Fruit fly (Drosophila melanogaster) Kc167 (cell line): Measurements from ENCODE around the gene CG9926.

Source experiments
- Myc ChIP-seq: fragments of >200 bp; optimal IDR thresholded peaks from 2 replicates; lab custom pipeline; 2017; ENCODE audit warnings: missing external identifiers
- Sin3A ChIP-seq: fragments of >200 bp; optimal IDR thresholded peaks from 2 replicates; lab custom pipeline; 2018; ENCODE audit warnings: missing external identifiers
- h ChIP-seq: fragments of >200 bp; optimal IDR thresholded peaks from 3 replicates; lab custom pipeline; 2018; ENCODE audit warnings: missing external identifiers
- insv ChIP-seq: fragments of >200 bp; optimal IDR thresholded peaks from 3 replicates; lab custom pipeline; 2018; ENCODE audit warnings: missing external identifiers
- psq ChIP-seq: fragments of >200 bp; optimal IDR thresholded peaks from 2 replicates; lab custom pipeline; 2017; ENCODE audit warnings: missing external identifiers
- ttk ChIP-seq: sonication (Bioruptor generic); optimal IDR thresholded peaks from 2 replicates; lab custom pipeline; 2017; ENCODE audit warnings: missing external identifiers

DNA sequence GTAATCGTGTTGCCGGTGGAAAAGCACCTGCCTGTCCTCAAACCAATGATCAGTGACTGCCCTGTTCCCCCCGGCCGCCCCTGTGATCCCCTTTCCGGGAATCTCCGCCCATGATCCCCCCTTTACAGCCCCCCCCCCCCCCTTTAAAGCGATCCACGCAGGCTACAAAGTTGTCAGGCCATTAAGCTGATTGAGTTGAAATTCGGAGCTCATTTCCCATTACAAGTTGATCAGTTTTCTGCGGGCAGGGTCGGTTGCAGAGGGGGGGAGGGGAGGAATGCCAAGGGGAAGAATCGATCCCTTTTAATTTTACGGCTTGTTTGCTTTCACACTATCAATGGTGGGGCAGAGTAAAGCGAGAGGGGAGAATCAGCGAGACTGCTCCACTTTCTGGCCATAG lies 17.0 kb downstream of the CG9926 start:
- no peak for TF ChIP-seq insv (lab: Kevin White, UChicago)
- no peak for TF ChIP-seq Myc (lab: Kevin White, UChicago)
- TF ChIP-seq ttk: no peak
- no peak for TF ChIP-seq psq (lab: Kevin White, UChicago)
- no peak for TF ChIP-seq Sin3A
- TF ChIP-seq h (lab: Kevin White, UChicago): no peak
